Fruit fly (Drosophila melanogaster) whole organism, wandering third instar larva: ENCODE data around the gene ovo.

ENCODE experiments used
- Abd-B ChIP-seq: fragments of >200 bp; optimal IDR thresholded peaks from 2 replicates; lab custom pipeline; 2017; ENCODE audit warnings: missing biosample characterization, missing genetic modification characterization
- CG32264 ChIP-seq: fragments of 200-800 bp; sonication (Bioruptor generic); optimal IDR thresholded peaks from 2 replicates; lab custom pipeline; 2016; ENCODE audit warnings: missing biosample characterization, missing genetic modification characterization
- CG9705 ChIP-seq: fragments of 200-800 bp; sonication (Bioruptor generic); optimal IDR thresholded peaks from 2 replicates; lab custom pipeline; 2018; ENCODE audit warnings: missing biosample characterization, mild to moderate bottlenecking, missing genetic modification characterization
- CrebA ChIP-seq: fragments of 200-800 bp; sonication (Bioruptor generic); optimal IDR thresholded peaks from 2 replicates; lab custom pipeline; 2016; ENCODE audit warnings: missing biosample characterization, mild to moderate bottlenecking, missing genetic modification characterization, borderline replicate concordance
- Dfd ChIP-seq: fragments of >200 bp; optimal IDR thresholded peaks from 2 replicates; lab custom pipeline; 2017; ENCODE audit warnings: missing biosample characterization, missing genetic modification characterization
- Dif ChIP-seq: fragments of 200-275, 200-300 bp; sonication (Bioruptor generic); optimal IDR thresholded peaks from 2 replicates; lab custom pipeline; 2018; ENCODE audit warnings: missing biosample characterization, missing genetic modification characterization; ENCODE audit not compliant: partially characterized antibody
- GATAd ChIP-seq: sonication (Bioruptor generic); optimal IDR thresholded peaks from 2 replicates; lab custom pipeline; 2016; ENCODE audit warnings: missing biosample characterization, missing genetic modification characterization
- HLH106 ChIP-seq: fragments of 200-800 bp; optimal IDR thresholded peaks from 3 replicates; lab custom pipeline; 2019; ENCODE audit warnings: missing biosample characterization, mild to moderate bottlenecking, missing genetic modification characterization, moderate library complexity
- Hnf4 ChIP-seq: fragments of 200-800 bp; sonication (Bioruptor generic); optimal IDR thresholded peaks from 2 replicates; lab custom pipeline; 2016; ENCODE audit warnings: missing biosample characterization, mild to moderate bottlenecking, missing genetic modification characterization
- Hr78 ChIP-seq: fragments of >200 bp; optimal IDR thresholded peaks from 2 replicates; lab custom pipeline; 2017; ENCODE audit warnings: missing biosample characterization, missing genetic modification characterization
- Hr83 ChIP-seq: fragments of 200-300 bp; sonication (Bioruptor generic); optimal IDR thresholded peaks from 2 replicates; lab custom pipeline; 2016; ENCODE audit warnings: missing biosample characterization, mild to moderate bottlenecking, missing genetic modification characterization, moderate library complexity; ENCODE audit not compliant: poor library complexity, severe bottlenecking
- Jra ChIP-seq: sonication (Bioruptor generic); optimal IDR thresholded peaks from 2 replicates; lab custom pipeline; 2016; ENCODE audit warnings: missing biosample characterization, missing genetic modification characterization
- Mio ChIP-seq: sonication (Bioruptor generic); optimal IDR thresholded peaks from 2 replicates; lab custom pipeline; 2016; ENCODE audit warnings: missing biosample characterization, missing genetic modification characterization
- Myc ChIP-seq: fragments of >200 bp; optimal IDR thresholded peaks from 2 replicates; lab custom pipeline; 2017
- N ChIP-seq: fragments of >200 bp; optimal IDR thresholded peaks from 2 replicates; lab custom pipeline; 2018; ENCODE audit warnings: missing biosample characterization, missing external identifiers, missing genetic modification characterization
- OdsH ChIP-seq: fragments of 200-800 bp; sonication (Bioruptor generic); optimal IDR thresholded peaks from 2 replicates; lab custom pipeline; 2016; ENCODE audit warnings: missing biosample characterization, mild to moderate bottlenecking, missing genetic modification characterization
- Rel ChIP-seq, 2 experiments: fragments of 200-800 bp; sonication (Bioruptor generic) in 1 of 2; optimal IDR thresholded peaks; 2 replicates in 1 of 2; 3 replicates in 1 of 2; lab custom pipeline; 2016 to 2019; ENCODE audit warnings: mild to moderate bottlenecking in 2 of 2, missing biosample characterization in 2 of 2, missing genetic modification characterization in 2 of 2, moderate library complexity in 1 of 2
- Vsx2 ChIP-seq: fragments of 200-300, 225-300 bp; sonication (Bioruptor generic); optimal IDR thresholded peaks from 2 replicates; lab custom pipeline; 2018; ENCODE audit warnings: missing biosample characterization, missing genetic modification characterization; ENCODE audit not compliant: partially characterized antibody
- br ChIP-seq: fragments of 200-800 bp; sonication (Bioruptor generic); optimal IDR thresholded peaks from 2 replicates; lab custom pipeline; 2016; ENCODE audit warnings: missing biosample characterization, missing genetic modification characterization
- dmrt93B ChIP-seq: fragments of 200-800 bp; sonication (Bioruptor generic); optimal IDR thresholded peaks from 2 replicates; lab custom pipeline; 2018; ENCODE audit warnings: missing biosample characterization, mild to moderate bottlenecking, missing genetic modification characterization
- ey ChIP-seq: fragments of 200-800 bp; sonication (Bioruptor generic); optimal IDR thresholded peaks from 2 replicates; lab custom pipeline; 2016; ENCODE audit warnings: missing biosample characterization, missing genetic modification characterization
- foxo ChIP-seq, 2 experiments: fragments of 200-800 bp; sonication (Bioruptor generic); optimal IDR thresholded peaks; 2 replicates in 1 of 2; 3 replicates in 1 of 2; lab custom pipeline; 2016 to 2017; ENCODE audit warnings: missing biosample characterization in 2 of 2, missing genetic modification characterization in 2 of 2
- fru ChIP-seq: fragments of 200-800 bp; sonication (Bioruptor generic); optimal IDR thresholded peaks from 3 replicates; lab custom pipeline; 2016; ENCODE audit warnings: missing biosample characterization, mild to moderate bottlenecking, missing genetic modification characterization
- h ChIP-seq: fragments of 200-800 bp; sonication (Bioruptor generic); optimal IDR thresholded peaks from 3 replicates; lab custom pipeline; 2016; ENCODE audit warnings: missing biosample characterization, mild to moderate bottlenecking, missing genetic modification characterization
- jim ChIP-seq: fragments of 175-275, 200-325 bp; sonication (Bioruptor generic); optimal IDR thresholded peaks from 2 replicates; lab custom pipeline; 2016; ENCODE audit warnings: missing biosample characterization, mild to moderate bottlenecking, missing genetic modification characterization
- lola ChIP-seq: fragments of >200 bp; optimal IDR thresholded peaks from 2 replicates; lab custom pipeline; 2017; ENCODE audit warnings: missing biosample characterization, missing genetic modification characterization
- pan ChIP-seq: fragments of >200 bp; optimal IDR thresholded peaks from 2 replicates; lab custom pipeline; 2017
- psq ChIP-seq: fragments of 200-800 bp; sonication (Bioruptor generic); optimal IDR thresholded peaks from 3 replicates; lab custom pipeline; 2017; ENCODE audit warnings: missing biosample characterization, mild to moderate bottlenecking, missing genetic modification characterization, moderate library complexity
- rgr ChIP-seq: fragments of 200-800 bp; sonication (Bioruptor generic); optimal IDR thresholded peaks from 3 replicates; lab custom pipeline; 2016; ENCODE audit warnings: missing biosample characterization, mild to moderate bottlenecking, missing genetic modification characterization
- sage ChIP-seq: fragments of 200-800 bp; sonication (Bioruptor generic); optimal IDR thresholded peaks from 2 replicates; lab custom pipeline; 2016; ENCODE audit warnings: missing biosample characterization, mild to moderate bottlenecking, missing genetic modification characterization
- sv ChIP-seq: fragments of 200-800 bp; sonication (Bioruptor generic); optimal IDR thresholded peaks from 3 replicates; lab custom pipeline; 2016; ENCODE audit warnings: missing biosample characterization, missing genetic modification characterization
- tai ChIP-seq: sonication (Bioruptor generic); optimal IDR thresholded peaks from 2 replicates; lab custom pipeline; 2016; ENCODE audit warnings: missing biosample characterization, missing genetic modification characterization
- usp ChIP-seq: fragments of >200 bp; optimal IDR thresholded peaks from 2 replicates; lab custom pipeline; 2017; ENCODE audit warnings: missing biosample characterization, missing genetic modification characterization
- woc ChIP-seq: sonication (Bioruptor generic); optimal IDR thresholded peaks from 2 replicates; lab custom pipeline; 2016; ENCODE audit warnings: missing biosample characterization, mild to moderate bottlenecking, missing genetic modification characterization

ovo gene

dm6 chrX:5056076-5056475, 8.0 kb downstream of the ovo start:
- TF ChIP-seq jim (GFP tag; lab: Kevin White, UChicago) (no peak), sv (no peak), rgr (GFP tag; lab: Kevin White, UChicago) (no peak), pan (lab: Kevin White, UChicago) (no peak), Rel (GFP tag; optimal IDR thresholded peaks at IDR 0.05; lab: Kevin White, UChicago) (no peak), Rel (tag; optimal IDR thresholded peaks at IDR 0.05; lab: Kevin White, UChicago) (no peak), CG32264 (GFP tag; lab: Kevin White, UChicago) (no peak), ey (GFP tag; lab: Kevin White, UChicago) (no peak), Hr78 (no peak), N (GFP tag; lab: Kevin White, UChicago) (no peak), GATAd (GFP tag; lab: Kevin White, UChicago) (no peak), CG9705 (GFP tag; lab: Kevin White, UChicago) (no peak), br (GFP tag; lab: Kevin White, UChicago) (no peak), Abd-B (GFP tag; lab: Kevin White, UChicago) (no peak), tai (GFP tag; lab: Kevin White, UChicago) (no peak)

dm6 chrX:5058688-5059087, 10.6 kb downstream of the ovo start:
- TF ChIP-seq Dfd (GFP tag; lab: Kevin White, UChicago) (no peak), Mio (GFP tag; lab: Kevin White, UChicago) (no peak), Hr78 (no peak), woc (GFP tag; lab: Kevin White, UChicago) (no peak), Hnf4 (GFP tag; lab: Kevin White, UChicago) (peak; percentile 24), Vsx2 (GFP tag; lab: Kevin White, UChicago) (no peak), rgr (GFP tag; lab: Kevin White, UChicago) (peak; percentile 34), CG9705 (GFP tag; lab: Kevin White, UChicago) (no peak), foxo (GFP tag; optimal IDR thresholded peaks at IDR 0.05; lab: Kevin White, UChicago) (peak in 1 of 2 experiments; percentile 48), N (GFP tag; lab: Kevin White, UChicago) (no peak), sage (no peak), dmrt93B (GFP tag; lab: Kevin White, UChicago) (no peak), Myc (lab: Kevin White, UChicago) (no peak), CrebA (GFP tag; lab: Kevin White, UChicago) (no peak), Hr83 (GFP tag; lab: Kevin White, UChicago) (no peak), GATAd (GFP tag; lab: Kevin White, UChicago) (no peak), br (GFP tag; lab: Kevin White, UChicago) (no peak), Abd-B (GFP tag; lab: Kevin White, UChicago) (no peak), OdsH (GFP tag; lab: Kevin White, UChicago) (peak; percentile 13), pan (lab: Kevin White, UChicago) (no peak), Dif (no peak), usp (GFP tag; lab: Kevin White, UChicago) (no peak), lola (GFP tag; lab: Kevin White, UChicago) (no peak), ey (GFP tag; lab: Kevin White, UChicago) (peak; percentile 22), h (GFP tag; lab: Kevin White, UChicago) (peak; percentile 36), Jra (GFP tag; lab: Kevin White, UChicago) (no peak), tai (GFP tag; lab: Kevin White, UChicago) (no peak), fru (GFP tag; lab: Kevin White, UChicago) (peak; percentile 45)
- TF ChIP-seq, all 38 proteins: peak for 7

dm6 chrX:5061989-5062388, 13.9 kb downstream of the ovo start:
- TF ChIP-seq jim (GFP tag; lab: Kevin White, UChicago) (no peak), pan (lab: Kevin White, UChicago) (no peak), h (GFP tag; lab: Kevin White, UChicago) (peak; percentile 19), fru (GFP tag; lab: Kevin White, UChicago) (peak; percentile 40), HLH106 (tag; lab: Kevin White, UChicago) (no peak), GATAd (GFP tag; lab: Kevin White, UChicago) (no peak), psq (GFP tag; lab: Kevin White, UChicago) (no peak), tai (GFP tag; lab: Kevin White, UChicago) (no peak), woc (GFP tag; lab: Kevin White, UChicago) (no peak), Hnf4 (GFP tag; lab: Kevin White, UChicago) (peak; percentile 29), ey (GFP tag; lab: Kevin White, UChicago) (peak; percentile 28), rgr (GFP tag; lab: Kevin White, UChicago) (peak; percentile 29), CrebA (GFP tag; lab: Kevin White, UChicago) (no peak), foxo (GFP tag; optimal IDR thresholded peaks at IDR 0.05; lab: Kevin White, UChicago) (peak in 1 of 2 experiments; percentile 16)
